Worm (Caenorhabditis elegans) whole organism, late embryonic: ENCODE data around the gene Y39G8B.13.

Experiments
- C08G9.2 ChIP-seq: sonication (generic microtip); optimal IDR thresholded peaks from 2 replicates; lab custom pipeline; 2016; ENCODE audit warnings: mild to moderate bottlenecking, missing genetic modification characterization, moderate library complexity, missing compliant biosample characterization
- F13H6.1 ChIP-seq: sonication (generic microtip); optimal IDR thresholded peaks from 2 replicates; lab custom pipeline; 2016; ENCODE audit warnings: missing genetic modification characterization, missing compliant biosample characterization
- K02D7.2 ChIP-seq: sonication (generic microtip); optimal IDR thresholded peaks from 2 replicates; lab custom pipeline; 2017; ENCODE audit warnings: mild to moderate bottlenecking, missing genetic modification characterization, missing compliant biosample characterization
- K09A11.1 ChIP-seq: sonication (generic microtip); optimal IDR thresholded peaks from 2 replicates; lab custom pipeline; 2017; ENCODE audit warnings: antibody characterized with exemption, mild to moderate bottlenecking, missing genetic modification characterization, missing compliant biosample characterization; ENCODE audit not compliant: insufficient read depth
- Y22D7AL.16 ChIP-seq: sonication (generic microtip); optimal IDR thresholded peaks from 2 replicates; lab custom pipeline; 2016; ENCODE audit warnings: missing genetic modification characterization, missing compliant biosample characterization
- ahr-1 ChIP-seq: sonication (generic microtip); optimal IDR thresholded peaks from 2 replicates; lab custom pipeline; 2016; ENCODE audit warnings: missing genetic modification characterization, missing compliant biosample characterization
- ceh-14 ChIP-seq: sonication (generic microtip); optimal IDR thresholded peaks from 2 replicates; lab custom pipeline; 2016; ENCODE audit warnings: missing genotype, missing genetic modification characterization, missing compliant biosample characterization
- ceh-18 ChIP-seq: sonication (generic microtip); optimal IDR thresholded peaks from 2 replicates; lab custom pipeline; 2016; ENCODE audit warnings: missing genetic modification characterization, missing compliant biosample characterization
- ceh-19 ChIP-seq: fragments of 200-800 bp; sonication (Bioruptor generic); optimal IDR thresholded peaks from 2 replicates; lab custom pipeline; 2018; ENCODE audit warnings: mild to moderate bottlenecking, missing genetic modification characterization, missing compliant biosample characterization
- ceh-2 ChIP-seq: sonication (generic microtip); optimal IDR thresholded peaks from 2 replicates; lab custom pipeline; 2016; ENCODE audit warnings: missing genotype, missing genetic modification characterization, missing compliant biosample characterization
- ceh-24 ChIP-seq: sonication (generic microtip); optimal IDR thresholded peaks from 2 replicates; lab custom pipeline; 2016; ENCODE audit warnings: mild to moderate bottlenecking, missing genetic modification characterization, missing compliant biosample characterization
- ceh-31 ChIP-seq: sonication (generic microtip); optimal IDR thresholded peaks from 2 replicates; lab custom pipeline; 2016; ENCODE audit warnings: missing genetic modification characterization, missing compliant biosample characterization
- ceh-34 ChIP-seq: sonication (generic microtip); optimal IDR thresholded peaks from 2 replicates; lab custom pipeline; 2016; ENCODE audit warnings: mild to moderate bottlenecking, missing genetic modification characterization, missing compliant biosample characterization
- ceh-45 ChIP-seq: fragments of 200-800 bp; sonication (Bioruptor generic); IDR thresholded peaks from 2 replicates; pipeline ENCODE4 v1.3.6; 2022; ENCODE audit warnings: missing genetic modification reagents, missing genetic modification characterization, missing compliant biosample characterization
- ceh-48 ChIP-seq: sonication (generic microtip); optimal IDR thresholded peaks from 2 replicates; lab custom pipeline; 2016; ENCODE audit warnings: missing genetic modification characterization, inconsistent platforms, missing compliant biosample characterization
- ceh-6 ChIP-seq: fragments of 200-800 bp; sonication (Bioruptor generic); optimal IDR thresholded peaks from 2 replicates; lab custom pipeline; 2018; ENCODE audit warnings: mild to moderate bottlenecking, missing genetic modification characterization, missing compliant biosample characterization
- ceh-9 ChIP-seq: sonication (generic microtip); optimal IDR thresholded peaks from 2 replicates; lab custom pipeline; 2016; ENCODE audit warnings: mild to moderate bottlenecking, missing genetic modification characterization, inconsistent platforms, missing compliant biosample characterization
- che-1 ChIP-seq: sonication (generic microtip); optimal IDR thresholded peaks from 2 replicates; lab custom pipeline; 2016; ENCODE audit warnings: mild to moderate bottlenecking, missing genetic modification characterization, missing compliant biosample characterization
- dmd-4 ChIP-seq: sonication (generic microtip); optimal IDR thresholded peaks from 2 replicates; lab custom pipeline; 2016; ENCODE audit warnings: borderline replicate concordance, missing genetic modification characterization, missing compliant biosample characterization
- elt-4 ChIP-seq: sonication (generic microtip); optimal IDR thresholded peaks from 2 replicates; lab custom pipeline; 2016; ENCODE audit warnings: missing genetic modification characterization, missing compliant biosample characterization
- ets-4 ChIP-seq: sonication (generic microtip); optimal IDR thresholded peaks from 2 replicates; lab custom pipeline; 2016; ENCODE audit warnings: missing genetic modification characterization, missing compliant biosample characterization
- eyg-1 ChIP-seq: sonication (generic microtip); optimal IDR thresholded peaks from 2 replicates; lab custom pipeline; 2016; ENCODE audit warnings: missing genotype, missing genetic modification characterization, missing compliant biosample characterization
- fax-1 ChIP-seq: sonication (generic microtip); optimal IDR thresholded peaks from 2 replicates; lab custom pipeline; 2016; ENCODE audit warnings: missing genotype, missing genetic modification characterization, missing compliant biosample characterization
- fkh-10 ChIP-seq: fragments of 150-350 bp; optimal IDR thresholded peaks from 2 replicates; lab custom pipeline; 2014; ENCODE audit warnings: missing biosample characterization, missing genetic modification reagents, missing genetic modification characterization
- fkh-6 ChIP-seq: sonication (generic microtip); optimal IDR thresholded peaks from 2 replicates; lab custom pipeline; 2016; ENCODE audit warnings: missing genetic modification characterization, missing compliant biosample characterization
- gmeb-2 ChIP-seq: sonication (generic microtip); optimal IDR thresholded peaks from 2 replicates; lab custom pipeline; 2016; ENCODE audit warnings: missing genetic modification characterization, inconsistent platforms, missing compliant biosample characterization
- hlh-13 ChIP-seq: fragments of 200-800 bp; sonication (Bioruptor generic); optimal IDR thresholded peaks from 2 replicates; lab custom pipeline; 2018; ENCODE audit warnings: mild to moderate bottlenecking, missing genetic modification characterization, missing compliant biosample characterization
- hlh-15 ChIP-seq: sonication (generic microtip); optimal IDR thresholded peaks from 2 replicates; lab custom pipeline; 2016; ENCODE audit warnings: missing genetic modification characterization, missing compliant biosample characterization
- hlh-30 ChIP-seq: sonication (generic microtip); optimal IDR thresholded peaks from 2 replicates; lab custom pipeline; 2017; ENCODE audit warnings: antibody characterized with exemption, missing genetic modification characterization, missing compliant biosample characterization; ENCODE audit not compliant: insufficient read depth
- hlh-6 ChIP-seq: sonication (generic microtip); optimal IDR thresholded peaks from 2 replicates; lab custom pipeline; 2016; ENCODE audit warnings: missing genotype, missing genetic modification characterization, missing compliant biosample characterization
- hlh-8 ChIP-seq: sonication (generic microtip); optimal IDR thresholded peaks from 2 replicates; lab custom pipeline; 2016; ENCODE audit warnings: missing genotype, missing genetic modification characterization, missing compliant biosample characterization
- lim-6 ChIP-seq: sonication (generic microtip); optimal IDR thresholded peaks from 2 replicates; lab custom pipeline; 2016; ENCODE audit warnings: missing genetic modification characterization, missing compliant biosample characterization
- lin-11 ChIP-seq: fragments of 200-800 bp; sonication (Bioruptor generic); optimal IDR thresholded peaks from 2 replicates; lab custom pipeline; 2018; ENCODE audit warnings: mild to moderate bottlenecking, missing genetic modification characterization, missing compliant biosample characterization
- madf-2 ChIP-seq: sonication (generic microtip); optimal IDR thresholded peaks from 2 replicates; lab custom pipeline; 2017; ENCODE audit warnings: missing genetic modification characterization, missing compliant biosample characterization
- mec-3 ChIP-seq: sonication (generic microtip); optimal IDR thresholded peaks from 2 replicates; lab custom pipeline; 2016; ENCODE audit warnings: borderline replicate concordance, missing genetic modification characterization, missing compliant biosample characterization
- nhr-11 ChIP-seq: fragments of 150-350 bp; optimal IDR thresholded peaks from 2 replicates; lab custom pipeline; 2014; ENCODE audit warnings: missing biosample characterization, missing genetic modification characterization
- nhr-232 ChIP-seq: sonication (generic microtip); optimal IDR thresholded peaks from 2 replicates; lab custom pipeline; 2016; ENCODE audit warnings: missing genetic modification characterization, missing compliant biosample characterization
- npax-4 ChIP-seq: sonication (generic microtip); optimal IDR thresholded peaks from 2 replicates; lab custom pipeline; 2016; ENCODE audit warnings: missing genetic modification characterization, missing compliant biosample characterization
- odd-2 ChIP-seq: sonication (generic microtip); optimal IDR thresholded peaks from 2 replicates; lab custom pipeline; 2017; ENCODE audit warnings: antibody characterized with exemption, mild to moderate bottlenecking, missing genetic modification characterization, missing compliant biosample characterization
- pag-3 ChIP-seq: sonication (generic microtip); optimal IDR thresholded peaks from 2 replicates; lab custom pipeline; 2016; ENCODE audit warnings: missing compliant biosample characterization, missing genetic modification characterization, borderline replicate concordance
- pat-9 ChIP-seq: fragments of 200-800 bp; sonication (Bioruptor generic); optimal IDR thresholded peaks from 2 replicates; lab custom pipeline; 2018; ENCODE audit warnings: mild to moderate bottlenecking, missing genetic modification characterization, moderate library complexity, missing compliant biosample characterization
- pax-1 ChIP-seq: fragments of 150-350 bp; optimal IDR thresholded peaks from 2 replicates; lab custom pipeline; 2014; ENCODE audit warnings: missing biosample characterization, missing genetic modification characterization
- pha-2 ChIP-seq: sonication (generic microtip); optimal IDR thresholded peaks from 2 replicates; lab custom pipeline; 2017; ENCODE audit warnings: mild to moderate bottlenecking, missing genetic modification characterization, missing compliant biosample characterization
- pha-4 ChIP-seq: fragments of 150-350 bp; optimal IDR thresholded peaks from 2 replicates; lab custom pipeline; 2018; ENCODE audit warnings: missing biosample characterization, missing genetic modification reagents, missing genetic modification characterization
- ref-2 ChIP-seq: sonication (generic microtip); optimal IDR thresholded peaks from 2 replicates; lab custom pipeline; 2016; ENCODE audit warnings: missing genetic modification characterization, missing compliant biosample characterization
- sdc-2 ChIP-seq: sonication (generic microtip); optimal IDR thresholded peaks from 2 replicates; lab custom pipeline; 2016; ENCODE audit warnings: missing genotype, missing genetic modification characterization, missing compliant biosample characterization
- sox-2 ChIP-seq: fragments of 200-800 bp; sonication (Bioruptor generic); IDR thresholded peaks from 2 replicates; pipeline ENCODE4 v1.3.6; 2022; ENCODE audit warnings: missing genetic modification reagents, missing genetic modification characterization, missing compliant biosample characterization
- sox-4 ChIP-seq: sonication (generic microtip); optimal IDR thresholded peaks from 2 replicates; lab custom pipeline; 2017; ENCODE audit warnings: mild to moderate bottlenecking, missing genetic modification characterization, inconsistent platforms, missing compliant biosample characterization
- unc-3 ChIP-seq, 2 experiments: fragments of 200-800 bp in 1 of 2; sonication (Bioruptor generic) in 1 of 2; sonication (generic microtip) in 1 of 2; conservative IDR thresholded peaks in 1 of 2; optimal IDR thresholded peaks in 1 of 2; 2 replicates each; pipeline versions ENCODE4 v1.3.6 to Lab custom; 2016 to 2022; ENCODE audit warnings: missing compliant biosample characterization in 2 of 2, missing genetic modification characterization in 2 of 2, missing genetic modification reagents in 1 of 2
- unc-55 ChIP-seq: sonication (generic microtip); optimal IDR thresholded peaks from 2 replicates; lab custom pipeline; 2017; ENCODE audit warnings: missing biosample characterization, missing genetic modification reagents, missing genetic modification characterization
- unc-86 ChIP-seq: sonication (generic microtip); optimal IDR thresholded peaks from 2 replicates; lab custom pipeline; 2016; ENCODE audit warnings: missing genetic modification characterization, missing compliant biosample characterization
- zip-5 ChIP-seq: sonication (generic microtip); optimal IDR thresholded peaks from 2 replicates; lab custom pipeline; 2016; ENCODE audit warnings: missing genetic modification characterization, missing compliant biosample characterization
- ztf-16 ChIP-seq: sonication (generic microtip); optimal IDR thresholded peaks from 2 replicates; lab custom pipeline; 2017; ENCODE audit warnings: missing genetic modification characterization, missing compliant biosample characterization

The Y39G8B.13 gene

DNA sequence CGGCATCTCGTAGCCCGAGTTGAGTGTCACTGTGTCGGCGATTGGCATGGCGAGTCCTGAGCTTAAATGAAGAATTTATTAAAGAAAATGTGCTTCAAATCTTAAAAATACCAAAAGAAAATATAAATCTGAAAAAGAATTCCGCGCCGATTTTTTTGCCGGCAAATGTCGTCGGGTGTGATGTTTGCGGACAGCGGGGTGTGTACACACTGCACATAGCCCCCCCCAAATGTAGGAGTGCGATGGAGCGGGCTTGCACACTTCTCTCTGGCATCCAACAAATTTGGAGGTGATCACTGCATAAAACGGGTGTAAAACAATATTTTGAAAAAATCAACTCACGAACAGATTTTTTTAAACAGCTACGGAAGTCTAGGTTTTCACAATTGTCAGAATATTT lies 6.7 kb downstream of the Y39G8B.13 start, which contains the start of gene Y39G8B.2:
Gene Y39G8B.2, minus strand, starts transcription at position 61 of the 400 bp plus-strand sequence.
- TF ChIP-seq K09A11.1 (tag; lab: Kevin White, UChicago) (peak; percentile 33), fkh-10 (no peak), pag-3 (tag; lab: Kevin White, UChicago) (peak; percentile 12), zip-5 (tag; lab: Kevin White, UChicago) (no peak), hlh-6 (tag; lab: Kevin White, UChicago) (no peak), che-1 (no peak), npax-4 (tag; lab: Kevin White, UChicago) (no peak), pax-1 (tag; lab: Kevin White, UChicago) (no peak), ceh-9 (tag; lab: Kevin White, UChicago) (no peak), ets-4 (tag; lab: Kevin White, UChicago) (no peak), hlh-30 (tag; lab: Kevin White, UChicago) (peak; percentile 32), sdc-2 (tag; lab: Kevin White, UChicago) (peak; percentile 9), unc-86 (tag; lab: Kevin White, UChicago) (peak; percentile 2), eyg-1 (tag; lab: Kevin White, UChicago) (peak; percentile 2), dmd-4 (no peak), C08G9.2 (tag; lab: Kevin White, UChicago) (peak; percentile 48), ceh-19 (no peak), ceh-18 (tag; lab: Kevin White, UChicago) (peak; percentile 65), hlh-13 (no peak), unc-55 (GFP tag; lab: Kevin White, UChicago) (no peak), ceh-24 (tag; lab: Kevin White, UChicago) (no peak), ceh-6 (GFP tag; lab: Kevin White, UChicago) (peak; percentile 34), elt-4 (tag; lab: Kevin White, UChicago) (no peak), ceh-2 (no peak), mec-3 (tag; lab: Kevin White, UChicago) (no peak), ceh-31 (tag; lab: Kevin White, UChicago) (peak; percentile 72), K02D7.2 (tag; lab: Kevin White, UChicago) (no peak), ztf-16 (tag; lab: Kevin White, UChicago) (peak; percentile 56), odd-2 (tag; lab: Kevin White, UChicago) (no peak), nhr-232 (tag; lab: Kevin White, UChicago) (no peak), ceh-14 (peak; percentile 55), ceh-48 (tag; lab: Kevin White, UChicago) (peak; percentile 26), hlh-8 (tag; lab: Kevin White, UChicago) (no peak), pat-9 (tag; lab: Kevin White, UChicago) (peak; percentile 8), unc-3 (GFP tag; conservative IDR thresholded peaks at IDR 0.05; lab: Robert Waterston, UW) (no peak), unc-3 (tag; optimal IDR thresholded peaks at IDR 0.05; lab: Kevin White, UChicago) (no peak), fax-1 (tag; lab: Kevin White, UChicago) (no peak), ahr-1 (no peak), sox-4 (tag; lab: Kevin White, UChicago) (peak; percentile 30), pha-4 (no peak), ceh-45 (GFP tag; lab: Robert Waterston, UW) (no peak), pha-2 (tag; lab: Kevin White, UChicago) (no peak), lin-11 (tag; lab: Kevin White, UChicago) (peak; percentile 9), F13H6.1 (tag; lab: Kevin White, UChicago) (no peak), ref-2 (tag; lab: Kevin White, UChicago) (peak; percentile 82), Y22D7AL.16 (tag; lab: Kevin White, UChicago) (no peak), fkh-6 (tag; lab: Kevin White, UChicago) (no peak), gmeb-2 (tag; lab: Kevin White, UChicago) (peak; percentile 20), ceh-34 (tag; lab: Kevin White, UChicago) (peak; percentile 76), sox-2 (GFP tag; lab: Robert Waterston, UW) (no peak), madf-2 (tag; lab: Kevin White, UChicago) (peak; percentile 41), hlh-15 (tag; lab: Kevin White, UChicago) (no peak), lim-6 (no peak), nhr-11 (tag; lab: Kevin White, UChicago) (no peak)
